Worm (Caenorhabditis elegans): ENCODE data around the gene C07E3.4.

C07E3.4 gene

DNA sequence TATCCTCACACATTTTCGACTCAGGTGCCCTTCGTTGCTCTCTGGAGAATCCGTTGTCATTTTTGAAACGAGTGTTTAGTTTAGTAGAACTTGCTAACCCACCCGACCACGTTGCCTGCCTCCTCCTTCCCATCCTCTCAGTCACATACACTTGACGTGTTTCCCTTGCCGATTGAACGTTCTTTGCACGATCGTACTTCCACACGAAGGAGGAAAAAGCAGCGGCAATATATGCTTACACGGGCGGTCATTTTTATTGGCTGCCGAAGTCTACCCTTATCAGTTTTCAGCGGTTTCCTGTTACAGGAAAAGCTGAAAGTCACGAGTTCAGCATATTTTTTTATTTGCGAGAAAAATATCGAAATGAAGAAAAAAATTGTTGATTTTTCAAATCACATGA, 29.2 kb downstream of the C07E3.4 start:
- TF ChIP-seq snpc-4 (tag; optimal IDR thresholded peaks at IDR 0.05) (no peak), nhr-6 (tag; optimal IDR thresholded peaks at IDR 0.05) (no peak), lin-13 (GFP tag; optimal IDR thresholded peaks at IDR 0.05) (no peak), sem-4 (tag; optimal IDR thresholded peaks at IDR 0.05) (no peak), C34F6.9 (tag; optimal IDR thresholded peaks at IDR 0.05) (no peak), sma-9 (GFP tag; optimal IDR thresholded peaks at IDR 0.05) (peak; percentile 82), sma-9 (tag; optimal IDR thresholded peaks at IDR 0.05) (no peak), nhr-77 (tag; optimal IDR thresholded peaks at IDR 0.05) (no peak), unc-55 (GFP tag; optimal IDR thresholded peaks at IDR 0.05) (no peak), nhr-237 (tag; optimal IDR thresholded peaks at IDR 0.05) (no peak), nhr-10 (tag; optimal IDR thresholded peaks at IDR 0.05) (no peak), lsy-2 (tag; optimal IDR thresholded peaks at IDR 0.05) (no peak), ZK546.5 (tag; optimal IDR thresholded peaks at IDR 0.05) (no peak), R02D3.7 (tag; optimal IDR thresholded peaks at IDR 0.05) (no peak), lin-39 (tag; optimal IDR thresholded peaks at IDR 0.05) (no peak), ztf-4 (tag; optimal IDR thresholded peaks at IDR 0.05) (no peak), peb-1 (tag; optimal IDR thresholded peaks at IDR 0.05) (no peak), mab-5 (tag; optimal IDR thresholded peaks at IDR 0.05) (no peak), F13H6.1 (tag; optimal IDR thresholded peaks at IDR 0.05) (peak; percentile 80), sma-3 (GFP tag; optimal IDR thresholded peaks at IDR 0.05) (peak; percentile 11), nhr-23 (tag; optimal IDR thresholded peaks at IDR 0.05) (no peak), blmp-1 (tag; optimal IDR thresholded peaks at IDR 0.05; ENCODE audit: insufficient read depth) (no peak), gmeb-1 (tag; optimal IDR thresholded peaks at IDR 0.05) (peak; percentile 37), skn-1 (tag; optimal IDR thresholded peaks at IDR 0.05) (no peak), ceh-16 (tag; optimal IDR thresholded peaks at IDR 0.05) (no peak), nhr-21 (tag; optimal IDR thresholded peaks at IDR 0.05) (peak; percentile 76), ceh-82 (tag; optimal IDR thresholded peaks at IDR 0.05) (no peak), aly-2 (tag; optimal IDR thresholded peaks at IDR 0.05) (no peak), egl-27 (tag; optimal IDR thresholded peaks at IDR 0.05) (peak; percentile 8), ama-1 (optimal IDR thresholded peaks at IDR 0.05) (no peak), mdl-1 (tag; optimal IDR thresholded peaks at IDR 0.05) (peak in 1 of 2 experiments; percentile 64), nhr-12 (tag; optimal IDR thresholded peaks at IDR 0.05) (no peak), fos-1 (tag; optimal IDR thresholded peaks at IDR 0.05) (peak; percentile 84), Y55F3AM.14 (GFP tag; optimal IDR thresholded peaks at IDR 0.05) (no peak), alr-1 (tag; optimal IDR thresholded peaks at IDR 0.05) (no peak), elt-1 (tag; optimal IDR thresholded peaks at IDR 0.05) (no peak), elt-3 (tag; optimal IDR thresholded peaks at IDR 0.05) (no peak), ztf-11 (tag; optimal IDR thresholded peaks at IDR 0.05) (no peak), zag-1 (tag; optimal IDR thresholded peaks at IDR 0.05) (no peak), crh-2 (tag; optimal IDR thresholded peaks at IDR 0.05) (peak; percentile 65), ztf-1 (GFP tag; conservative IDR thresholded peaks at IDR 0.05) (no peak), mbf-1 (tag; optimal IDR thresholded peaks at IDR 0.05) (no peak), unc-62 (GFP tag; optimal IDR thresholded peaks at IDR 0.05) (no peak), unc-39 (tag; optimal IDR thresholded peaks at IDR 0.05) (no peak), lin-11 (tag; optimal IDR thresholded peaks at IDR 0.05) (no peak), dmd-4 (tag; optimal IDR thresholded peaks at IDR 0.05) (no peak), nhr-11 (tag; optimal IDR thresholded peaks at IDR 0.05) (no peak), nhr-129 (tag; optimal IDR thresholded peaks at IDR 0.05) (peak; percentile 70), nhr-25 (tag; optimal IDR thresholded peaks at IDR 0.05) (peak; percentile 68)
